Fruit fly (Drosophila melanogaster): ENCODE data around the gene Lasp.
A peak's percentile ranks its signal among the peaks of the same experiment; 100 is the strongest.

The Lasp gene

dm6 chr3L:16647578-16648113, 63.8 kb downstream of the Lasp start, which contains the start of gene Abl:
Gene Abl, minus strand, starts transcription at chr3L:16647882.
- TF ChIP-seq Sox14 (GFP tag; optimal IDR thresholded peaks at IDR 0.05) (peak; percentile 71), Hr39 (GFP tag; optimal IDR thresholded peaks at IDR 0.05) (peak; percentile 48), dac (GFP tag; optimal IDR thresholded peaks at IDR 0.05) (peak; percentile 22), Ets96B (tag; optimal IDR thresholded peaks at IDR 0.05) (no peak), CG7368 (GFP tag; optimal IDR thresholded peaks at IDR 0.05) (peak; percentile 37), dsx (GFP tag; optimal IDR thresholded peaks at IDR 0.05; ENCODE audit: poor library complexity, severe bottlenecking) (peak; percentile 60), topi (GFP tag; optimal IDR thresholded peaks at IDR 0.05) (peak; percentile 16), CG16779 (tag; optimal IDR thresholded peaks at IDR 0.05) (peak; percentile 37), CG6854 (GFP tag; optimal IDR thresholded peaks at IDR 0.05) (peak; percentile 87), fd59A (GFP tag; optimal IDR thresholded peaks at IDR 0.05) (no peak), achi (GFP tag; optimal IDR thresholded peaks at IDR 0.05) (no peak), vri (GFP tag; optimal IDR thresholded peaks at IDR 0.05) (peak; percentile 37), CG31627 (GFP tag; optimal IDR thresholded peaks at IDR 0.05) (peak; percentile 69), Eip75B (GFP tag; optimal IDR thresholded peaks at IDR 0.05) (no peak), Eip78C (GFP tag) (peak; percentile 85), lz (GFP tag; optimal IDR thresholded peaks at IDR 0.05) (peak; percentile 38), CG9139 (GFP tag; optimal IDR thresholded peaks at IDR 0.05) (peak; percentile 50), CG8119 (GFP tag; IDR thresholded peaks at IDR 0.05) (peak; percentile 58; the same call in 1 of the 3 replicates), Ets21C (GFP tag; optimal IDR thresholded peaks at IDR 0.05) (peak; percentile 32), acj6 (GFP tag; optimal IDR thresholded peaks at IDR 0.05) (peak; percentile 4), spab (GFP tag; optimal IDR thresholded peaks at IDR 0.05) (no peak), Gug (GFP tag; IDR thresholded peaks at IDR 0.05) (no peak), CG8632 (GFP tag; optimal IDR thresholded peaks at IDR 0.05) (no peak), CG6808 (GFP tag; optimal IDR thresholded peaks at IDR 0.05) (peak; percentile 56), cyc (GFP tag; optimal IDR thresholded peaks at IDR 0.05) (peak; percentile 39), CG6276 (GFP tag; optimal IDR thresholded peaks at IDR 0.05) (peak; percentile 53), svp (GFP tag) (peak; percentile 84), CG3919 (GFP tag; optimal IDR thresholded peaks at IDR 0.05) (peak; percentile 47), fkh (GFP tag; optimal IDR thresholded peaks at IDR 0.05) (peak; percentile 3), salr (GFP tag; optimal IDR thresholded peaks at IDR 0.05) (no peak), CG15336 (GFP tag; IDR thresholded peaks at IDR 0.05) (peak; percentile 26), Met (GFP tag; optimal IDR thresholded peaks at IDR 0.05) (peak; percentile 28), CG6792 (GFP tag; optimal IDR thresholded peaks at IDR 0.05) (no peak), CG11294 (GFP tag; IDR thresholded peaks at IDR 0.05) (no peak), CG34406 (GFP tag; optimal IDR thresholded peaks at IDR 0.05) (peak; percentile 16), CG4318 (GFP tag; optimal IDR thresholded peaks at IDR 0.05) (no peak), CG10631 (GFP tag; optimal IDR thresholded peaks at IDR 0.05) (peak; percentile 35), CG3032 (tag; optimal IDR thresholded peaks at IDR 0.05) (peak; percentile 9), fd85E (GFP tag; optimal IDR thresholded peaks at IDR 0.05) (peak; percentile 2), Sox15 (GFP tag; optimal IDR thresholded peaks at IDR 0.05) (peak; percentile 19), Hr4 (GFP tag; optimal IDR thresholded peaks at IDR 0.05) (no peak), OdsH (GFP tag; optimal IDR thresholded peaks at IDR 0.05) (peak; percentile 13), CG11762 (GFP tag; optimal IDR thresholded peaks at IDR 0.05; ENCODE audit: insufficient read depth) (no peak), net (GFP tag; optimal IDR thresholded peaks at IDR 0.05) (peak; percentile 38), Sox102F (GFP tag; optimal IDR thresholded peaks at IDR 0.05) (peak; percentile 42), CG1621 (tag; optimal IDR thresholded peaks at IDR 0.05) (peak; percentile 27), CG6163 (GFP tag; IDR thresholded peaks at IDR 0.05) (no peak), CG11902 (GFP tag; optimal IDR thresholded peaks at IDR 0.05) (peak; percentile 1), eg (GFP tag; IDR thresholded peaks at IDR 0.05) (peak; percentile 57; the same call in 1 of the 3 replicates), Eip93F (GFP tag; optimal IDR thresholded peaks at IDR 0.05) (no peak), Blimp-1 (GFP tag; optimal IDR thresholded peaks at IDR 0.05) (no peak), Smox (GFP tag; optimal IDR thresholded peaks at IDR 0.05) (peak; percentile 5)
